Worm (Caenorhabditis elegans): Measurements from ENCODE around the gene C11E4.7.

C11E4.7 gene

DNA sequence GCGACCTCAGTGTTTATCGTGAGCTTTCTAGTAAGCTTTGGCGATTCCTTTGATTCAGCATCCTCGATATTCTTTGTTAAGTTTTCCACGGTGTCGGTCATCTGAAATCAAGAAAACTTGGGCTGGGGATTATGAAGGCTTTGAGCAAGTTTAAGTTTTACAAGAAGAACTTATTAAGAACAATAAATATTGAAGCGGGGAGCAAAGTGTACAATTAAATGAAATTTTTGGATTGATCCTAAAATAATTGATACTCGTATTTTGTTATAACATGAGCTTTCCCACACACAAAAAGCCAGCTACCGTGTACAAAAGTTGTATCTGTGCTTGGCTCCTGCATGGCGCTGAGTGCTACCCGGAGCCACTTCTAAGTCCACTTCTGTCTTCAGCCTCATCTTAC lies 17.9 kb downstream of the C11E4.7 start, which contains the start of gene F34H10.3:
Gene F34H10.3, minus strand, starts transcription at position 101 of the 400 bp plus-strand sequence.
- TF ChIP-seq mml-1 (tag; optimal IDR thresholded peaks at IDR 0.05): no peak
- no peak for TF ChIP-seq nhr-76 (tag; optimal IDR thresholded peaks at IDR 0.05)
- no peak for TF ChIP-seq elt-2 (tag; optimal IDR thresholded peaks at IDR 0.05)
- no peak for TF ChIP-seq nhr-23 (tag; optimal IDR thresholded peaks at IDR 0.05)
- no peak for TF ChIP-seq ama-1 (optimal IDR thresholded peaks at IDR 0.05)
- no peak for TF ChIP-seq hmg-11 (tag; optimal IDR thresholded peaks at IDR 0.05)
- no peak for TF ChIP-seq nhr-25 (tag; optimal IDR thresholded peaks at IDR 0.05)
- no peak for TF ChIP-seq unc-39 (tag; optimal IDR thresholded peaks at IDR 0.05)
- TF ChIP-seq skn-1 (tag; optimal IDR thresholded peaks at IDR 0.05): no peak
- no peak for TF ChIP-seq nhr-43 (tag; optimal IDR thresholded peaks at IDR 0.05; ENCODE audit: poor library complexity, severe bottlenecking)
- no peak for TF ChIP-seq ceh-9 (tag; optimal IDR thresholded peaks at IDR 0.05)
- TF ChIP-seq daf-12 (tag; optimal IDR thresholded peaks at IDR 0.05): no peak
- TF ChIP-seq ceh-16 (tag; optimal IDR thresholded peaks at IDR 0.05): no peak
- no peak for TF ChIP-seq ceh-28 (tag; optimal IDR thresholded peaks at IDR 0.05)
- TF ChIP-seq tbx-2 (tag; optimal IDR thresholded peaks at IDR 0.05): no peak
- TF ChIP-seq zag-1 (tag; optimal IDR thresholded peaks at IDR 0.05): no peak

DNA sequence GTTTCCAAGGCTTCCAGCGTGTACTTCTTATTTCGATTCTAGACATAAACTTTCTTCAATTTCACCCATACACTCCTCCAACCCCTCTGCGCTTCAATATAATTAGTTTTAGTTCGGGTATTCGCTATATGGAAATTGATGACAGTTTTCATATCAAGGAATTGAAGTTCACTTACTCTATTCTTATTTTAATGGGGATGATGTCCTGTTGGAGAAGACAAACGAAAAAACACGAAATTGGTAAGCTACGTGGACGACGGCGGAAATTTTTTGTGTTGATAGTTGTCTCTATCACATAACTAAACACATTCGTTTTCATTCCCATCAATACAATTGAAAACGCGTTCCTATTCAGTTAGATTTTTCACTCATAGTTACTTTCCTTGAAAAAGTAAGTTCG lies 18.4 kb downstream of the C11E4.7 start, which contains the start of gene F34H10.5:
Gene F34H10.5, plus strand, starts transcription at position 301 of the 400 bp plus-strand sequence.
- TF ChIP-seq mdl-1 (tag; optimal IDR thresholded peaks at IDR 0.05): no peak
- TF ChIP-seq nhr-43 (tag; optimal IDR thresholded peaks at IDR 0.05; ENCODE audit: poor library complexity, severe bottlenecking): no peak
- no peak for TF ChIP-seq egl-5 (tag; optimal IDR thresholded peaks at IDR 0.05)
- no peak for TF ChIP-seq hmg-11 (tag; optimal IDR thresholded peaks at IDR 0.05)

DNA sequence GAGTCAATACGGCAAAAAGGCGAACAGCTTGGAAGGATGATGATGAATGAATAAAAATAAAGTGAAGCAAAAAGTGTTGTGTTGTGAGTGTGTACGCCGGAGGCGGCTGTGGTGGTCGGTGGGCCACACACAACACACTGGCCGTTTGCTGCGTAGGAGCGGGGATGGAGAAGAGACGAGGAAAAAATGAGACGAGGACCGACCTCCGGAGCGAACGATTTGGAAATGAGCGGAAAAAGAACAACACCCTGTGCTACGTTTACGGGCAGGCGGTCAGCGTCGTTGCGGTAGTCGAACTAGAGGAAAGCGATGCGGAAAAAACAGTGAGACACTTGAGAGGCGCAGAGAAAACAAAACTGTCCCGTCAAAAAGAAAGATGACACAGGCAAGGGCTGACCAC lies 20.1 kb downstream of the C11E4.7 start:
- no peak for TF ChIP-seq lin-15B (tag; optimal IDR thresholded peaks at IDR 0.05)
- TF ChIP-seq egl-5 (tag; optimal IDR thresholded peaks at IDR 0.05): peak; percentile 44
- peak; percentile 26 for TF ChIP-seq lin-39 (tag; optimal IDR thresholded peaks at IDR 0.05)
- TF ChIP-seq nhr-23 (tag; optimal IDR thresholded peaks at IDR 0.05): peak; percentile 39

DNA sequence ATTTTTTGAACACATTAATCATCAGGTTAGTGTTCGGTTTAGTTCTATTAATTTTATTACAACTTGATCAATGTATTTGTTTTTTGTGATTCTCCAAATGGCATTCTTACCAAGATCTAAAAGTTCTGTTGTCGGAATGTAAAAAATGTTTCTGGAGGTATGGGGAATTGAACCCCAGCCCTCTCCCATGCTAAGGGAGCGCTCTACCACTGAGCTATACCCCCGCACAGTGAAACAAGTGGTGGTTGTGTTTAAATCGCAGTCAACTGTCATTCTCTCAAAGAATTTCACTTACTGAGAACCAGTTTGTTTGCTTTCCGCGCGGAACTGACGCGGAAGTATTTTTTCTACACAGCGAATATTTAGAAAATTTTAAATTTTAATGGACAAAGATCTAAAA lies 20.7 kb downstream of the C11E4.7 start:
- TF ChIP-seq nhr-43 (tag; optimal IDR thresholded peaks at IDR 0.05; ENCODE audit: poor library complexity, severe bottlenecking): peak; percentile 60
- peak; percentile 63 for TF ChIP-seq hmg-11 (tag; optimal IDR thresholded peaks at IDR 0.05)
- peak; percentile 42 for TF ChIP-seq R02D3.7 (tag; optimal IDR thresholded peaks at IDR 0.05)
- no peak for TF ChIP-seq fos-1 (tag; optimal IDR thresholded peaks at IDR 0.05)
- no peak for TF ChIP-seq jun-1 (tag; optimal IDR thresholded peaks at IDR 0.05)
- TF ChIP-seq tbx-2 (tag; optimal IDR thresholded peaks at IDR 0.05): peak; percentile 51
- no peak for TF ChIP-seq ztf-11 (tag; optimal IDR thresholded peaks at IDR 0.05)
- TF ChIP-seq lin-39 (tag; optimal IDR thresholded peaks at IDR 0.05): no peak
- TF ChIP-seq egl-27 (tag; optimal IDR thresholded peaks at IDR 0.05): no peak
- TF ChIP-seq nhr-25 (tag; optimal IDR thresholded peaks at IDR 0.05): peak; percentile 35
- TF ChIP-seq pqm-1 (tag; optimal IDR thresholded peaks at IDR 0.05): no peak
- TF ChIP-seq nfya-1 (tag; optimal IDR thresholded peaks at IDR 0.05; ENCODE audit: insufficient read depth): peak; percentile 57
- TF ChIP-seq ceh-16 (tag; optimal IDR thresholded peaks at IDR 0.05): no peak
- TF ChIP-seq snpc-4 (tag; optimal IDR thresholded peaks at IDR 0.05): no peak
- peak; percentile 71 for TF ChIP-seq ztf-4 (tag; optimal IDR thresholded peaks at IDR 0.05)
- TF ChIP-seq nhr-23 (tag; optimal IDR thresholded peaks at IDR 0.05): peak; percentile 38
- no peak for TF ChIP-seq sea-2 (GFP tag; optimal IDR thresholded peaks at IDR 0.05)
- peak; percentile 52 for TF ChIP-seq egl-5 (tag; optimal IDR thresholded peaks at IDR 0.05)
- TF ChIP-seq nhr-77 (tag; optimal IDR thresholded peaks at IDR 0.05): no peak
- TF ChIP-seq lsy-12 (tag; optimal IDR thresholded peaks at IDR 0.05): peak; percentile 37
- peak; percentile 17 for TF ChIP-seq ceh-82 (tag; optimal IDR thresholded peaks at IDR 0.05)
- peak; percentile 39 for TF ChIP-seq pha-4 (tag; optimal IDR thresholded peaks at IDR 0.05)
- no peak for TF ChIP-seq zag-1 (tag; optimal IDR thresholded peaks at IDR 0.05)
- no peak for TF ChIP-seq elt-3 (tag; optimal IDR thresholded peaks at IDR 0.05)
- peak; percentile 42 for TF ChIP-seq elt-2 (tag; optimal IDR thresholded peaks at IDR 0.05)
- TF ChIP-seq mdl-1 (tag; optimal IDR thresholded peaks at IDR 0.05): no peak

Measured in whole organism, L3 larva.